Fruit fly (Drosophila melanogaster) whole organism, embryonic: ENCODE results near the gene CG33923.

Source experiments
- CG11085 ChIP-seq: fragments of 200-800 bp; sonication (Bioruptor generic); IDR thresholded peaks from 2 replicates; pipeline ENCODE4 v1.3.6; 2022; ENCODE audit warnings: missing biosample characterization, missing genetic modification characterization
- CG32532 ChIP-seq: fragments of 200-800 bp; sonication (Bioruptor generic); IDR thresholded peaks from 2 replicates; pipeline ENCODE4 v1.3.6; 2022; ENCODE audit warnings: missing biosample characterization, missing genetic modification characterization
- CG5245 ChIP-seq: fragments of 200-800 bp; sonication (Bioruptor generic); optimal IDR thresholded peaks from 3 replicates; lab custom pipeline; 2016; ENCODE audit warnings: missing biosample characterization, missing genetic modification characterization
- Lpt ChIP-seq: fragments of >200 bp; optimal IDR thresholded peaks from 2 replicates; lab custom pipeline; 2018; ENCODE audit warnings: missing biosample characterization, missing genetic modification characterization
- Oaz ChIP-seq: fragments of 200-800 bp; sonication (Bioruptor generic); IDR thresholded peaks from 2 replicates; pipeline ENCODE4 v1.3.6; 2022; ENCODE audit warnings: missing biosample characterization, missing genetic modification characterization

dm6 chr2L:1354819-1355218 lies 12.9 kb upstream of the CG33923 start, which contains the start of gene CG31924:
- TF ChIP-seq CG5245 (GFP tag; lab: Kevin White, UChicago) (no peak), CG11085 (no peak), Oaz (GFP tag; lab: Robert Waterston, UW) (no peak), CG32532 (no peak), Lpt (GFP tag; lab: Kevin White, UChicago) (no peak)
